Worm (Caenorhabditis elegans) whole organism, early embryonic: Measurements from ENCODE around the gene flp-2.

Source experiments
- F13C5.2 ChIP-seq: sonication (generic microtip); optimal IDR thresholded peaks from 2 replicates; lab custom pipeline; 2017; ENCODE audit warnings: mild to moderate bottlenecking, missing genetic modification characterization, inconsistent platforms, missing compliant biosample characterization
- ama-1 ChIP-seq: fragments of 150-350 bp; optimal IDR thresholded peaks from 2 replicates; lab custom pipeline; 2014
- ets-7 ChIP-seq: sonication (generic microtip); optimal IDR thresholded peaks from 2 replicates; lab custom pipeline; 2016; ENCODE audit warnings: missing genotype, missing genetic modification characterization, missing compliant biosample characterization
- flt-1 ChIP-seq: fragments of 200-800 bp; sonication (Bioruptor generic); IDR thresholded peaks from 2 replicates; pipeline ENCODE4 v1.3.6; 2022; ENCODE audit warnings: missing genetic modification characterization, missing compliant biosample characterization
- hmbx-1 ChIP-seq: sonication (generic microtip); optimal IDR thresholded peaks from 2 replicates; lab custom pipeline; 2016; ENCODE audit warnings: mild to moderate bottlenecking, missing genetic modification characterization, missing compliant biosample characterization
- hnd-1 ChIP-seq: sonication (generic microtip); optimal IDR thresholded peaks from 2 replicates; lab custom pipeline; 2016; ENCODE audit warnings: missing genetic modification characterization, missing compliant biosample characterization
- sea-1 ChIP-seq: fragments of 200-800 bp; sonication (Bioruptor generic); conservative IDR thresholded peaks from 2 replicates; pipeline ENCODE4 v1.3.6; 2022; ENCODE audit warnings: missing genetic modification characterization, missing compliant biosample characterization
- tbx-11 ChIP-seq: fragments of 200-800 bp; sonication (Bioruptor generic); IDR thresholded peaks from 2 replicates; pipeline ENCODE4 v1.3.6; 2022; ENCODE audit warnings: missing genetic modification characterization, missing compliant biosample characterization

ce11 chrX:10078089-10078488 lies 17.0 kb downstream of the flp-2 start:
- no peak for TF ChIP-seq tbx-11 (GFP tag; lab: Robert Waterston, UW)
- no peak for TF ChIP-seq flt-1
- no peak for TF ChIP-seq ama-1 (lab: Kevin White, UChicago)
- TF ChIP-seq F13C5.2 (tag; lab: Kevin White, UChicago): no peak
- no peak for TF ChIP-seq sea-1 (GFP tag; lab: Robert Waterston, UW)
- TF ChIP-seq hmbx-1: no peak
- no peak for TF ChIP-seq ets-7
- no peak for TF ChIP-seq hnd-1 (tag; lab: Kevin White, UChicago)
